Worm (Caenorhabditis elegans) whole organism, L1 larva: ENCODE data around the gene iglr-2.
A peak's percentile ranks its signal among the peaks of the same experiment; 100 is the strongest.

ENCODE experiments used
- C16A3.4 ChIP-seq: fragments of 150-350 bp; optimal IDR thresholded peaks from 2 replicates; lab custom pipeline; 2014; ENCODE audit warnings: missing biosample characterization, missing genetic modification characterization
- C34B4.2 ChIP-seq: sonication (generic microtip); optimal IDR thresholded peaks from 2 replicates; lab custom pipeline; 2017; ENCODE audit warnings: mild to moderate bottlenecking, missing genetic modification characterization, missing compliant biosample characterization
- aly-2 ChIP-seq: fragments of 150-350 bp; optimal IDR thresholded peaks from 2 replicates; lab custom pipeline; 2014; ENCODE audit warnings: missing biosample characterization, missing genetic modification characterization
- ceh-82 ChIP-seq, 3 experiments: fragments of 150-350 bp in 1 of 3; sonication (generic microtip) in 2 of 3; optimal IDR thresholded peaks; 2 replicates each; lab custom pipeline; 2014 to 2017; ENCODE audit warnings: missing biosample characterization in 3 of 3, missing genetic modification characterization in 3 of 3
- ceh-90 ChIP-seq: sonication (generic microtip); optimal IDR thresholded peaks from 2 replicates; lab custom pipeline; 2016; ENCODE audit warnings: missing genetic modification characterization, missing compliant biosample characterization
- ces-1 ChIP-seq: fragments of 150-350 bp; optimal IDR thresholded peaks from 2 replicates; lab custom pipeline; 2014; ENCODE audit warnings: missing biosample characterization, missing genetic modification reagents, missing genetic modification characterization
- dpl-1 ChIP-seq, 3 experiments: fragments of 150-350 bp in 2 of 3; sonication (generic microtip) in 1 of 3; optimal IDR thresholded peaks; 2 replicates each; lab custom pipeline; 2014 to 2017; ENCODE audit warnings: missing biosample characterization in 3 of 3, missing genetic modification characterization in 3 of 3, missing genetic modification reagents in 3 of 3
- dsc-1 ChIP-seq: sonication (generic microtip); optimal IDR thresholded peaks from 2 replicates; lab custom pipeline; 2016; ENCODE audit warnings: mild to moderate bottlenecking, missing genetic modification characterization, missing compliant biosample characterization
- egl-13 ChIP-seq: sonication (generic microtip); optimal IDR thresholded peaks from 2 replicates; lab custom pipeline; 2016; ENCODE audit warnings: missing genotype, missing genetic modification reagents, missing genetic modification characterization, missing compliant biosample characterization
- egl-27 ChIP-seq, 2 experiments: fragments of 150-350 bp in 1 of 2; sonication (generic microtip); optimal IDR thresholded peaks; 3 replicates each; lab custom pipeline; 2017 to 2018; ENCODE audit warnings: missing biosample characterization in 2 of 2, missing genetic modification characterization in 2 of 2, missing genetic modification reagents in 2 of 2
- elt-3 ChIP-seq, 6 experiments: fragments of 150-350 bp in 1 of 6; sonication (generic microtip); optimal IDR thresholded peaks; 2 replicates each; lab custom pipeline; 2017 to 2018; ENCODE audit warnings: missing biosample characterization in 6 of 6, missing genetic modification characterization in 6 of 6, inconsistent platforms in 1 of 6
- ets-5 ChIP-seq: fragments of 200-800 bp; sonication (Bioruptor generic); IDR thresholded peaks from 2 replicates; pipeline ENCODE4 v1.3.6; 2022; ENCODE audit warnings: missing genetic modification characterization, missing compliant biosample characterization
- fkh-4 ChIP-seq: sonication (generic microtip); optimal IDR thresholded peaks from 2 replicates; lab custom pipeline; 2016; ENCODE audit warnings: missing compliant biosample characterization, missing genetic modification characterization, borderline replicate concordance
- fkh-8 ChIP-seq: sonication (generic microtip); optimal IDR thresholded peaks from 2 replicates; lab custom pipeline; 2016; ENCODE audit warnings: mild to moderate bottlenecking, missing genetic modification characterization, missing compliant biosample characterization
- fos-1 ChIP-seq: fragments of 150-350 bp; optimal IDR thresholded peaks from 2 replicates; lab custom pipeline; 2014; ENCODE audit warnings: missing biosample characterization, missing genetic modification characterization
- grh-1 ChIP-seq: fragments of 200-800 bp; sonication (Bioruptor generic); IDR thresholded peaks from 2 replicates; pipeline ENCODE4 v1.3.6; 2022; ENCODE audit warnings: missing genetic modification reagents, missing genetic modification characterization, missing compliant biosample characterization
- hpl-2 ChIP-seq: fragments of 150-350 bp; optimal IDR thresholded peaks from 2 replicates; lab custom pipeline; 2014; ENCODE audit warnings: missing biosample characterization, missing genetic modification reagents, missing genetic modification characterization
- irx-1 ChIP-seq: sonication (generic microtip); optimal IDR thresholded peaks from 2 replicates; lab custom pipeline; 2016; ENCODE audit warnings: missing genetic modification characterization, missing compliant biosample characterization
- lin-14 ChIP-seq: fragments of 200-800 bp; sonication (Bioruptor generic); optimal IDR thresholded peaks from 2 replicates; lab custom pipeline; 2018; ENCODE audit warnings: mild to moderate bottlenecking, missing genetic modification characterization, moderate library complexity, missing compliant biosample characterization
- lin-39 ChIP-seq: fragments of 150-350 bp; optimal IDR thresholded peaks from 2 replicates; lab custom pipeline; 2014; ENCODE audit warnings: missing biosample characterization, missing genetic modification reagents, missing genetic modification characterization
- lsy-2 ChIP-seq, 2 experiments: fragments of 150-350 bp; optimal IDR thresholded peaks; 2 replicates each; lab custom pipeline; 2014; ENCODE audit warnings: missing biosample characterization in 2 of 2, missing genetic modification characterization in 2 of 2
- mab-9 ChIP-seq: fragments of 200-800 bp; sonication (Bioruptor generic); IDR thresholded peaks from 2 replicates; pipeline ENCODE4 v1.3.6; 2022; ENCODE audit warnings: missing genetic modification reagents, missing genetic modification characterization, missing compliant biosample characterization
- mep-1 ChIP-seq: fragments of 150-350 bp; optimal IDR thresholded peaks from 2 replicates; lab custom pipeline; 2014; ENCODE audit warnings: missing biosample characterization, missing genetic modification characterization
- nhr-12 ChIP-seq: sonication (generic microtip); optimal IDR thresholded peaks from 2 replicates; lab custom pipeline; 2017; ENCODE audit warnings: missing biosample characterization, missing genetic modification characterization
- nhr-20 ChIP-seq: sonication (generic microtip); optimal IDR thresholded peaks from 2 replicates; lab custom pipeline; 2016; ENCODE audit warnings: mild to moderate bottlenecking, missing genetic modification characterization, missing compliant biosample characterization
- nhr-28 ChIP-seq: fragments of 150-350 bp; optimal IDR thresholded peaks from 2 replicates; lab custom pipeline; 2014; ENCODE audit warnings: missing biosample characterization, missing genetic modification characterization
- nhr-47 ChIP-seq: sonication (generic microtip); optimal IDR thresholded peaks from 2 replicates; lab custom pipeline; 2016; ENCODE audit warnings: mild to moderate bottlenecking, missing genetic modification characterization, moderate library complexity, missing compliant biosample characterization
- nhr-77 ChIP-seq: fragments of 150-350 bp; optimal IDR thresholded peaks from 2 replicates; lab custom pipeline; 2014; ENCODE audit warnings: missing biosample characterization, missing genetic modification characterization
- nhr-90 ChIP-seq: sonication (generic microtip); optimal IDR thresholded peaks from 2 replicates; lab custom pipeline; 2016; ENCODE audit warnings: mild to moderate bottlenecking, missing genetic modification characterization, missing compliant biosample characterization; ENCODE audit not compliant: poor library complexity
- pax-3 ChIP-seq: fragments of 200-800 bp; sonication (Bioruptor generic); optimal IDR thresholded peaks from 2 replicates; lab custom pipeline; 2018; ENCODE audit warnings: mild to moderate bottlenecking, missing genetic modification characterization, moderate library complexity, missing compliant biosample characterization
- pqm-1 ChIP-seq: sonication (generic microtip); optimal IDR thresholded peaks from 3 replicates; lab custom pipeline; 2017; ENCODE audit warnings: missing biosample characterization, missing genetic modification characterization
- rnt-1 ChIP-seq: sonication (generic microtip); optimal IDR thresholded peaks from 2 replicates; lab custom pipeline; 2016; ENCODE audit warnings: mild to moderate bottlenecking, missing genetic modification characterization, moderate library complexity, missing compliant biosample characterization
- snpc-4 ChIP-seq: fragments of 150-350 bp; optimal IDR thresholded peaks from 2 replicates; lab custom pipeline; 2014; ENCODE audit warnings: missing biosample characterization, missing genetic modification characterization
- sox-4 ChIP-seq: sonication (generic microtip); optimal IDR thresholded peaks from 2 replicates; lab custom pipeline; 2016; ENCODE audit warnings: missing genetic modification characterization, missing compliant biosample characterization
- sptf-1 ChIP-seq: fragments of 150-350 bp; optimal IDR thresholded peaks from 2 replicates; lab custom pipeline; 2014; ENCODE audit warnings: missing biosample characterization, missing genetic modification characterization
- swsn-7 ChIP-seq: sonication (generic microtip); optimal IDR thresholded peaks from 2 replicates; lab custom pipeline; 2016; ENCODE audit warnings: missing genetic modification characterization, missing compliant biosample characterization
- unc-130 ChIP-seq: fragments of 150-350 bp; optimal IDR thresholded peaks from 2 replicates; lab custom pipeline; 2017; ENCODE audit warnings: missing biosample characterization, missing genetic modification characterization, inconsistent platforms
- unc-30 ChIP-seq: sonication (generic microtip); optimal IDR thresholded peaks from 2 replicates; lab custom pipeline; 2017; ENCODE audit warnings: missing biosample characterization, missing genetic modification characterization
- unc-62 ChIP-seq: fragments of 150-350 bp; optimal IDR thresholded peaks from 2 replicates; lab custom pipeline; 2014; ENCODE audit warnings: missing biosample characterization, missing genetic modification reagents, missing genetic modification characterization
- unc-86 ChIP-seq: sonication (generic microtip); optimal IDR thresholded peaks from 2 replicates; lab custom pipeline; 2016; ENCODE audit warnings: missing genetic modification characterization, missing compliant biosample characterization
- unc-98 ChIP-seq: fragments of 200-800 bp; sonication (Bioruptor generic); IDR thresholded peaks from 2 replicates; pipeline ENCODE4 v1.3.6; 2022; ENCODE audit warnings: missing genetic modification characterization, missing compliant biosample characterization
- vab-15 ChIP-seq: sonication (generic microtip); optimal IDR thresholded peaks from 2 replicates; lab custom pipeline; 2017; ENCODE audit warnings: missing genotype, mild to moderate bottlenecking, missing genetic modification characterization, missing compliant biosample characterization
- zip-4 ChIP-seq: fragments of 200-800 bp; sonication (Bioruptor generic); optimal IDR thresholded peaks from 2 replicates; lab custom pipeline; 2018; ENCODE audit warnings: mild to moderate bottlenecking, missing genetic modification characterization, moderate library complexity, missing compliant biosample characterization
- ztf-11 ChIP-seq, 2 experiments: sonication (generic microtip); optimal IDR thresholded peaks; 2 replicates each; lab custom pipeline; 2016 to 2017; ENCODE audit warnings: missing genetic modification characterization in 2 of 2, missing biosample characterization in 1 of 2, missing compliant biosample characterization in 1 of 2
- ztf-4 ChIP-seq: fragments of 150-350 bp; optimal IDR thresholded peaks from 2 replicates; lab custom pipeline; 2014; ENCODE audit warnings: missing biosample characterization, missing genetic modification characterization

The iglr-2 gene

DNA sequence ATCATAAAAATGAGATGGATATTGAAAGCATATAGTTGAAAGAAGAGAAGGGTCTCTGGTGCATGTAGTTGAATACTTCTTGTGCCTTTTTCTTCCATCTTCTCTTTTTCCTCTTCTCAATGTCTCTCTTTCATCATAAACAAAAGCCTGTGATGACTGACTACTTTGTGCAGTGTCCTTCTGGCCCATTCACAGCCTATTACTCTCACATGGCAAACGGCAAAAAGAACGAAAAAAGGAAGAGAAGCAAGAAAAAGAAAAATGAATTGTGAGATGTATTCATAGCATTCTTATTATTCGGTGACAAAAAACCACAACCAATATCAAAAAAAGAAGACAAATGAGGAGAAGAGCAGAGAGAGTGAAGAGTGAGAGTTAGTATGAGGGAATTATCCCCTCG, 9.9 kb downstream of the iglr-2 start:
- TF ChIP-seq nhr-77 (tag; lab: Kevin White, UChicago): no peak
- no peak for TF ChIP-seq C16A3.4
- TF ChIP-seq snpc-4 (tag; lab: Kevin White, UChicago): no peak
- TF ChIP-seq aly-2: no peak
- TF ChIP-seq rnt-1: no peak
- no peak for TF ChIP-seq egl-27 (tag; optimal IDR thresholded peaks at IDR 0.05; lab: Kevin White, UChicago)
- TF ChIP-seq fkh-4 (tag; lab: Kevin White, UChicago): no peak
- no peak for TF ChIP-seq mep-1 (tag; lab: Kevin White, UChicago)
- no peak for TF ChIP-seq mab-9
- no peak for TF ChIP-seq lin-39 (tag; lab: Kevin White, UChicago)
- no peak for TF ChIP-seq egl-13 (tag; lab: Kevin White, UChicago)
- TF ChIP-seq unc-30 (tag; lab: Kevin White, UChicago): no peak
- no peak for TF ChIP-seq nhr-28 (tag; lab: Kevin White, UChicago)
- no peak for TF ChIP-seq unc-98 (GFP tag; lab: Robert Waterston, UW)
- TF ChIP-seq vab-15: no peak
- TF ChIP-seq unc-62 (GFP tag; lab: Kevin White, UChicago): no peak
- TF ChIP-seq fkh-8 (tag; lab: Kevin White, UChicago): peak; percentile 36
- no peak for TF ChIP-seq nhr-12 (tag; lab: Kevin White, UChicago)
- TF ChIP-seq ces-1 (GFP tag; lab: Kevin White, UChicago): no peak
- no peak for TF ChIP-seq pax-3 (tag; lab: Kevin White, UChicago)
- TF ChIP-seq irx-1 (tag; lab: Kevin White, UChicago): no peak
- TF ChIP-seq lsy-2 (tag; optimal IDR thresholded peaks at IDR 0.05; lab: Kevin White, UChicago): peak in 1 of 2 experiments; percentile 14
- no peak for TF ChIP-seq C34B4.2 (tag; lab: Kevin White, UChicago)
- TF ChIP-seq sptf-1: no peak
- TF ChIP-seq lin-14: peak; percentile 57
- peak; percentile 49 for TF ChIP-seq dsc-1 (tag; lab: Kevin White, UChicago)
- TF ChIP-seq nhr-90: no peak
- no peak for TF ChIP-seq ceh-82 (tag; optimal IDR thresholded peaks at IDR 0.05; lab: Kevin White, UChicago)
- no peak for TF ChIP-seq ztf-4
- no peak for TF ChIP-seq swsn-7 (tag; lab: Kevin White, UChicago)
- no peak for TF ChIP-seq pqm-1 (tag; lab: Kevin White, UChicago)
- TF ChIP-seq dpl-1 (GFP tag; optimal IDR thresholded peaks at IDR 0.05; lab: Kevin White, UChicago): peak in 1 of 3 experiments; percentile 18
- TF ChIP-seq fos-1 (tag; lab: Kevin White, UChicago): no peak
- TF ChIP-seq ceh-90 (tag; lab: Kevin White, UChicago): no peak
- TF ChIP-seq nhr-47 (tag; lab: Kevin White, UChicago): no peak
- no peak for TF ChIP-seq unc-130 (tag; lab: Kevin White, UChicago)

DNA sequence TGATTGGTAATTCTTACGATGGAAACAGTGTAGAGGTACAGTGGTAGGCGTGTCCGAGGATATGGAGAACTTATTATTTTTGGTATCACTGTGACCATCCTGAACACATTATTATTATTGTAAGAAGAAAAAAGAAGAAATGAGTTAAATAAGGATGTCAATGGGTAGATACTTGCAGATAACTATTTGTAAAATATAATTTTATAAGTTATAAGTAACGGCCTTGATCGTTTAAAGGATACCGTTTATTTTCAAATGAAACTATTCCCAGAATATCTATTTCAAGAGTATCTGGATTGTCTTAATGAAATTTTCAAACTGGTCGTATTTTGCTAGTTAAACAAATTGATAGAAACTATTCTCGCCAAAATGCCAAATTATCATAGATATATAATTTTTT, 10.9 kb downstream of the iglr-2 start, which contains the start of gene F10E9.10:
Gene F10E9.10 (minus strand): TSS at position 101 of the 400 bp plus-strand sequence.
- no peak for TF ChIP-seq ets-5 (GFP tag; lab: Robert Waterston, UW)
- no peak for TF ChIP-seq sox-4 (tag; lab: Kevin White, UChicago)
- no peak for TF ChIP-seq ztf-11 (tag; optimal IDR thresholded peaks at IDR 0.05; lab: Kevin White, UChicago)
- TF ChIP-seq pax-3 (tag; lab: Kevin White, UChicago): no peak
- TF ChIP-seq grh-1 (GFP tag; lab: Robert Waterston, UW): no peak
- TF ChIP-seq elt-3 (tag; optimal IDR thresholded peaks at IDR 0.05; lab: Kevin White, UChicago): no peak
- no peak for TF ChIP-seq nhr-20 (tag; lab: Kevin White, UChicago)
- TF ChIP-seq C16A3.4: no peak
- no peak for TF ChIP-seq zip-4 (GFP tag; lab: Kevin White, UChicago)
- no peak for TF ChIP-seq unc-86 (tag; lab: Kevin White, UChicago)
- no peak for TF ChIP-seq ztf-4
- TF ChIP-seq hpl-2: no peak
